Worm (Caenorhabditis elegans) whole organism, mixed stage, embryonic: ENCODE results near the gene gst-4.

Source experiments
- M03D4.4 ChIP-seq: sonication (generic microtip); optimal IDR thresholded peaks from 2 replicates; lab custom pipeline; 2017; ENCODE audit warnings: mild to moderate bottlenecking, missing genetic modification characterization, missing compliant biosample characterization
- blmp-1 ChIP-seq: fragments of 150-350 bp; optimal IDR thresholded peaks from 2 replicates; lab custom pipeline; 2014; ENCODE audit warnings: missing biosample characterization, missing genetic modification characterization
- ceh-39 ChIP-seq: fragments of 150-350 bp; optimal IDR thresholded peaks from 2 replicates; lab custom pipeline; 2014; ENCODE audit warnings: missing biosample characterization, missing genetic modification characterization
- ceh-43 ChIP-seq: fragments of 200-800 bp; sonication (Bioruptor generic); optimal IDR thresholded peaks from 2 replicates; lab custom pipeline; 2018; ENCODE audit warnings: mild to moderate bottlenecking, missing genetic modification characterization, moderate library complexity, missing compliant biosample characterization
- ceh-83 ChIP-seq: fragments of 200-800 bp; sonication (Bioruptor generic); optimal IDR thresholded peaks from 2 replicates; lab custom pipeline; 2018; ENCODE audit warnings: mild to moderate bottlenecking, missing genetic modification characterization, missing compliant biosample characterization
- ces-1 ChIP-seq: fragments of 150-350 bp; optimal IDR thresholded peaks from 2 replicates; lab custom pipeline; 2014; ENCODE audit warnings: missing biosample characterization, missing genetic modification reagents, missing genetic modification characterization
- cnd-1 ChIP-seq: fragments of 200-800 bp; sonication (Bioruptor generic); optimal IDR thresholded peaks from 2 replicates; lab custom pipeline; 2018; ENCODE audit warnings: mild to moderate bottlenecking, missing genetic modification characterization, missing compliant biosample characterization
- drap-1 ChIP-seq: fragments of 200-800 bp; sonication (Bioruptor generic); optimal IDR thresholded peaks from 3 replicates; lab custom pipeline; 2018; ENCODE audit warnings: mild to moderate bottlenecking, missing genetic modification characterization, missing compliant biosample characterization
- elt-1 ChIP-seq: sonication (generic microtip); optimal IDR thresholded peaks from 2 replicates; lab custom pipeline; 2017; ENCODE audit warnings: missing genetic modification characterization, mild to moderate bottlenecking, missing compliant biosample characterization, antibody characterized with exemption, moderate library complexity, borderline replicate concordance; ENCODE audit not compliant: insufficient read depth
- elt-3 ChIP-seq: fragments of 150-350 bp; optimal IDR thresholded peaks from 2 replicates; lab custom pipeline; 2014; ENCODE audit warnings: missing biosample characterization, missing genetic modification characterization
- flh-1 ChIP-seq: fragments of 200-800 bp; sonication (Bioruptor generic); optimal IDR thresholded peaks from 2 replicates; lab custom pipeline; 2018; ENCODE audit warnings: mild to moderate bottlenecking, missing genetic modification characterization, moderate library complexity, missing compliant biosample characterization
- ham-2 ChIP-seq: fragments of 200-800 bp; sonication (Bioruptor generic); optimal IDR thresholded peaks from 2 replicates; lab custom pipeline; 2018; ENCODE audit warnings: mild to moderate bottlenecking, missing genetic modification characterization, missing compliant biosample characterization
- hlh-1 ChIP-seq: fragments of 150-350 bp; optimal IDR thresholded peaks from 2 replicates; lab custom pipeline; 2014; ENCODE audit warnings: missing biosample characterization, missing genetic modification reagents, missing genetic modification characterization
- lin-13 ChIP-seq: fragments of 150-350 bp; optimal IDR thresholded peaks from 2 replicates; lab custom pipeline; 2014; ENCODE audit warnings: missing biosample characterization, missing genetic modification characterization
- lsy-2 ChIP-seq: fragments of 150-350 bp; optimal IDR thresholded peaks from 2 replicates; lab custom pipeline; 2014; ENCODE audit warnings: missing biosample characterization, missing genetic modification characterization
- mab-5 ChIP-seq: fragments of 150-350 bp; optimal IDR thresholded peaks from 2 replicates; lab custom pipeline; 2014; ENCODE audit warnings: missing biosample characterization, missing genetic modification characterization
- mls-2 ChIP-seq: sonication (generic microtip); optimal IDR thresholded peaks from 2 replicates; lab custom pipeline; 2016; ENCODE audit warnings: mild to moderate bottlenecking, missing genetic modification characterization, moderate library complexity, missing compliant biosample characterization
- nhr-12 ChIP-seq: fragments of 150-350 bp; optimal IDR thresholded peaks from 2 replicates; lab custom pipeline; 2014; ENCODE audit warnings: missing biosample characterization, missing genetic modification characterization
- nhr-2 ChIP-seq: fragments of 150-350 bp; optimal IDR thresholded peaks from 2 replicates; lab custom pipeline; 2014; ENCODE audit warnings: missing biosample characterization, missing genetic modification characterization
- nhr-237 ChIP-seq: fragments of 150-350 bp; optimal IDR thresholded peaks from 2 replicates; lab custom pipeline; 2014; ENCODE audit warnings: missing biosample characterization, missing genetic modification characterization
- nhr-28 ChIP-seq: fragments of 150-350 bp; optimal IDR thresholded peaks from 2 replicates; lab custom pipeline; 2014; ENCODE audit warnings: missing biosample characterization, missing genetic modification characterization
- nhr-76 ChIP-seq: sonication (generic microtip); optimal IDR thresholded peaks from 2 replicates; lab custom pipeline; 2017; ENCODE audit warnings: missing biosample characterization, missing genetic modification characterization
- pha-4 ChIP-seq: fragments of 150-350 bp; optimal IDR thresholded peaks from 2 replicates; lab custom pipeline; 2018; ENCODE audit warnings: missing biosample characterization, missing genetic modification reagents, missing genetic modification characterization
- sem-2 ChIP-seq: fragments of 200-800 bp; sonication (Bioruptor generic); optimal IDR thresholded peaks from 2 replicates; lab custom pipeline; 2018; ENCODE audit warnings: mild to moderate bottlenecking, missing genetic modification characterization, missing compliant biosample characterization
- snpc-4 ChIP-seq: fragments of 150-350 bp; optimal IDR thresholded peaks from 2 replicates; lab custom pipeline; 2014; ENCODE audit warnings: missing biosample characterization, missing genetic modification characterization
- sptf-1 ChIP-seq: sonication (generic microtip); optimal IDR thresholded peaks from 2 replicates; lab custom pipeline; 2017; ENCODE audit warnings: mild to moderate bottlenecking, missing genetic modification characterization, moderate library complexity, missing compliant biosample characterization
- tbx-8 ChIP-seq: fragments of 200-800 bp; sonication (Bioruptor generic); optimal IDR thresholded peaks from 2 replicates; lab custom pipeline; 2018; ENCODE audit warnings: mild to moderate bottlenecking, missing genetic modification characterization, moderate library complexity, missing compliant biosample characterization
- unc-120 ChIP-seq: sonication (generic microtip); optimal IDR thresholded peaks from 2 replicates; lab custom pipeline; 2017; ENCODE audit warnings: missing genetic modification characterization, missing compliant biosample characterization; ENCODE audit not compliant: poor library complexity, severe bottlenecking
- unc-39 ChIP-seq: fragments of 150-350 bp; optimal IDR thresholded peaks from 2 replicates; lab custom pipeline; 2014; ENCODE audit warnings: missing biosample characterization, missing genetic modification characterization
- unc-62 ChIP-seq: fragments of 150-350 bp; optimal IDR thresholded peaks from 2 replicates; lab custom pipeline; 2014; ENCODE audit warnings: missing biosample characterization, missing genetic modification reagents, missing genetic modification characterization
- zip-8 ChIP-seq: fragments of 150-350 bp; optimal IDR thresholded peaks from 2 replicates; lab custom pipeline; 2014; ENCODE audit warnings: missing biosample characterization, missing genetic modification characterization
- ztf-11 ChIP-seq: fragments of 150-350 bp; optimal IDR thresholded peaks from 2 replicates; lab custom pipeline; 2014; ENCODE audit warnings: missing biosample characterization, missing genetic modification characterization

Gene gst-4

DNA sequence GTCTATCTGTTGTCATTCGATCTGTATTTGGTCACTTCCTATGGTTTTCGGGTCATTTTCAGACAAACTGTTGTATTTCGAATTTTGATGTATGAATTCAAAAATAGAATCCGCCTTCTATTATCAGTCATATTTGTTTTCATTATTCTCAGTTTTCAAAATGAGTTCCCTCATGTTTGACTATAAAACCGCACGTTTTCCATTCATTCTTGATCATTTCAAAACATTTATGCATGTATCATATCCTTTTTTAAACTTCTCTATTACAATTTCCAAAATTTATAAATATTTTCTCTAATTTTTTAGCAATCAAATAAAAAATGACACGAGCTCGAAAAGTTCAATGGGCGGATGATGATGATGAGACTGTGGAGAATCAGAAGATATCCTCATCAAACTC, 4.2 kb upstream of the gst-4 start, which contains the start of gene K08F4.12:
K08F4.12 (plus strand) TSS at position 301 of the 400 bp plus-strand sequence.
- TF ChIP-seq hlh-1 (tag; lab: Kevin White, UChicago) (no peak), lsy-2 (no peak), ces-1 (GFP tag; lab: Kevin White, UChicago) (no peak), drap-1 (no peak), nhr-28 (tag; lab: Kevin White, UChicago) (no peak), elt-1 (tag; lab: Kevin White, UChicago) (no peak), nhr-2 (no peak), sem-2 (GFP tag; lab: Kevin White, UChicago) (no peak), sptf-1 (tag; lab: Kevin White, UChicago) (no peak), unc-62 (GFP tag; lab: Kevin White, UChicago) (no peak), ztf-11 (tag; lab: Kevin White, UChicago) (no peak), ceh-39 (tag; lab: Kevin White, UChicago) (no peak), snpc-4 (tag; lab: Kevin White, UChicago) (no peak), pha-4 (tag; lab: Kevin White, UChicago) (no peak), elt-3 (tag; lab: Kevin White, UChicago) (no peak), nhr-76 (no peak), ham-2 (GFP tag; lab: Kevin White, UChicago) (no peak)

DNA sequence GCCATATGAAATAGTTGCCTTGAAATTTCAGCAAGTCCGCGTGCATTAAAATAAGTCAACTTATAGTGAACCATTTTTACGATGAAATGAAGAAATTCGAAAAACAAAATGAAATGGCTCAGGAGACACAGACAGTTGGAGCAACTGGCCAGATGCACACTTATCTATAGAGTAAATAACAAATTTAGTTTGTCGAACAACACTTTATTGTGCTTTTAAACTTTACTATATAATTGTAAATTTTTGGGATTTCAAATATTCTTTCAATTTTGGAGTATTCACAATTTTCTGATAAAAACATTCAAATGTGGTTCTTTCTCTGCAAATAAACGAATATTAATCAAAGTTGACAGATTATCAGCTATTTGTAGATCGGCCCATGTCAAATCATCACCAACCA, 1.9 kb upstream of the gst-4 start, which contains the start of gene gst-3:
gst-3 (minus strand) TSS at position 101 of the 400 bp plus-strand sequence.
- TF ChIP-seq unc-62 (GFP tag; lab: Kevin White, UChicago) (no peak), nhr-28 (tag; lab: Kevin White, UChicago) (no peak), unc-120 (tag; lab: Kevin White, UChicago) (no peak), tbx-8 (no peak), flh-1 (GFP tag; lab: Kevin White, UChicago) (no peak), nhr-2 (no peak), drap-1 (no peak), mab-5 (tag; lab: Kevin White, UChicago) (no peak), hlh-1 (tag; lab: Kevin White, UChicago) (no peak), M03D4.4 (no peak), pha-4 (tag; lab: Kevin White, UChicago) (no peak), nhr-237 (tag; lab: Kevin White, UChicago) (no peak), ztf-11 (tag; lab: Kevin White, UChicago) (no peak), elt-3 (tag; lab: Kevin White, UChicago) (no peak), cnd-1 (tag; lab: Kevin White, UChicago) (no peak), nhr-12 (tag; lab: Kevin White, UChicago) (no peak), sem-2 (GFP tag; lab: Kevin White, UChicago) (no peak), snpc-4 (tag; lab: Kevin White, UChicago) (no peak), sptf-1 (tag; lab: Kevin White, UChicago) (no peak), mls-2 (no peak)

- TF ChIP-seq ham-2 (GFP tag; lab: Kevin White, UChicago) (no peak), blmp-1 (tag; lab: Kevin White, UChicago) (no peak), ceh-83 (no peak), ztf-11 (tag; lab: Kevin White, UChicago) (no peak)
Observed at ce11 chrIV:10143640-10144039, 1.6 kb downstream of the gst-4 start, which contains the start of gene msp-38. msp-38 (minus strand) TSS chrIV:10143740.

DNA sequence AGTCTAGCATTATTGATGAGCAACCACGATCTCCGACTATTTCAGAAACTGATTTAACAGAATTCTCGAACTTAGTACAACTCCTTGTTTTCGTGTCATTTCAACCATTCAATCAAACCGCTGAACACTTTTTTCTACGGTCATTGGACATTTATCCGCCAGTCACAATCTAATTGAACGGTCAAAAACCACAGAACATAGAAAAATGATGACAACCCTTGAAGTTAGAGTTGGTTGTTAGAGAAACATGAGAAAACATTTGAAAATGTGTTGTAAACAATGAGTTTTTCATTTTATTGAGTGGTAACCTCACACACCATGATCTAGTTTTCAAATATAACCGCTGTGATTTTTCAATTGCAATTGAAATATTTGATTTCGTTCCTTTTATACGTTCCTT, 2.5 kb downstream of the gst-4 start:
- TF ChIP-seq nhr-2 (no peak), zip-8 (tag; lab: Kevin White, UChicago) (no peak)

DNA sequence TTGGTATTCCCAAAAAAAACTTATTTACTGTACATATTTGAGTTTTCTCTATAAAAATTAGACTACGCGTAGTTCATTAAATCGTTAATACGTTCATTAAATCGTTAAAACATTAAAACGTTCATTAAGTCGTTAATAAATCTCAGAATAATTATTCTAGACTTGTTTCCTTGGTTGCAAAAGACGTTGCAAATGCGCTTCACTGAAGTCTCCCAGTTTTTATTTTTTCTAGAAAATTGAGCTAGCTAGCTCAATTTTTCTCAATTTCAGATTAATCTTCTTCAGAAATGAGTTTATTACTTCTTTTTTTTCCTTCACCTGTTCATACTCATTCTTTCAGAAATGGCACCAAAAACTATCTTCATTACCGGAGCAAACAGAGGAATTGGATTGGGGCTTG, 2.9 kb downstream of the gst-4 start:
- TF ChIP-seq unc-39 (tag; lab: Kevin White, UChicago) (no peak), unc-62 (GFP tag; lab: Kevin White, UChicago) (no peak), nhr-237 (tag; lab: Kevin White, UChicago) (no peak), ceh-83 (no peak), ham-2 (GFP tag; lab: Kevin White, UChicago) (no peak), flh-1 (GFP tag; lab: Kevin White, UChicago) (no peak), pha-4 (tag; lab: Kevin White, UChicago) (no peak), lin-13 (tag; lab: Kevin White, UChicago) (no peak), nhr-28 (tag; lab: Kevin White, UChicago) (no peak), mls-2 (no peak), cnd-1 (tag; lab: Kevin White, UChicago) (no peak), ceh-43 (GFP tag; lab: Kevin White, UChicago) (no peak), elt-1 (tag; lab: Kevin White, UChicago) (no peak), unc-120 (tag; lab: Kevin White, UChicago) (no peak), sem-2 (GFP tag; lab: Kevin White, UChicago) (no peak), tbx-8 (no peak), nhr-12 (tag; lab: Kevin White, UChicago) (no peak)
